Fruit fly (Drosophila melanogaster): ENCODE data around the gene Capa.

The Capa gene

dm6 chr3R:29914246-29914645 lies at the start of gene Capa:
Gene Capa, minus strand, starts transcription at chr3R:29914346.
- TF ChIP-seq CG7101 (tag; optimal IDR thresholded peaks at IDR 0.05): no peak
- TF ChIP-seq Clk (GFP tag; optimal IDR thresholded peaks at IDR 0.05): no peak
- TF ChIP-seq CG33017 (tag; optimal IDR thresholded peaks at IDR 0.05): no peak
- no peak for TF ChIP-seq cnc (optimal IDR thresholded peaks at IDR 0.05)
- no peak for TF ChIP-seq Crg-1 (GFP tag; optimal IDR thresholded peaks at IDR 0.05)
- no peak for TF ChIP-seq toe (GFP tag; optimal IDR thresholded peaks at IDR 0.05)
- TF ChIP-seq CG7045 (GFP tag; optimal IDR thresholded peaks at IDR 0.05): no peak
- TF ChIP-seq kay (GFP tag; ENCODE audit: borderline replicate concordance): no peak
- no peak for TF ChIP-seq CG5204 (GFP tag; optimal IDR thresholded peaks at IDR 0.05)
- TF ChIP-seq CG12768 (GFP tag; optimal IDR thresholded peaks at IDR 0.05): no peak
- TF ChIP-seq bab1 (GFP tag; optimal IDR thresholded peaks at IDR 0.05): no peak
- no peak for TF ChIP-seq Mnt (GFP tag; optimal IDR thresholded peaks at IDR 0.05)
- TF ChIP-seq CG14711 (tag; optimal IDR thresholded peaks at IDR 0.05): no peak
- TF ChIP-seq ovo (GFP tag; optimal IDR thresholded peaks at IDR 0.05): no peak
- TF ChIP-seq CG1620 (GFP tag; optimal IDR thresholded peaks at IDR 0.05): no peak
- TF ChIP-seq tj (GFP tag; optimal IDR thresholded peaks at IDR 0.05): no peak
- no peak for TF ChIP-seq pad (GFP tag; optimal IDR thresholded peaks at IDR 0.05)
- TF ChIP-seq CG11617 (GFP tag; optimal IDR thresholded peaks at IDR 0.05): no peak

dm6 chr3R:29963102-29963501 lies 49.0 kb upstream of the Capa start:
- TF ChIP-seq Hr96 (GFP tag; optimal IDR thresholded peaks at IDR 0.05) (no peak), CG14711 (tag; optimal IDR thresholded peaks at IDR 0.05) (no peak), CG33017 (tag; optimal IDR thresholded peaks at IDR 0.05) (no peak), cic (GFP tag; optimal IDR thresholded peaks at IDR 0.05) (no peak), cnc (optimal IDR thresholded peaks at IDR 0.05) (no peak), Crg-1 (GFP tag; optimal IDR thresholded peaks at IDR 0.05) (no peak), CG12768 (GFP tag; optimal IDR thresholded peaks at IDR 0.05) (no peak), kay (GFP tag; ENCODE audit: borderline replicate concordance) (no peak), CG7045 (GFP tag; optimal IDR thresholded peaks at IDR 0.05) (no peak), Clk (GFP tag; optimal IDR thresholded peaks at IDR 0.05) (no peak), CG1620 (GFP tag; optimal IDR thresholded peaks at IDR 0.05) (no peak), CG11617 (GFP tag; optimal IDR thresholded peaks at IDR 0.05) (no peak), CG5204 (GFP tag; optimal IDR thresholded peaks at IDR 0.05) (no peak), CG7101 (tag; optimal IDR thresholded peaks at IDR 0.05) (no peak), bab1 (GFP tag; optimal IDR thresholded peaks at IDR 0.05) (no peak), Mnt (GFP tag; optimal IDR thresholded peaks at IDR 0.05) (no peak), pad (GFP tag; optimal IDR thresholded peaks at IDR 0.05) (no peak)

dm6 chr3R:29959329-29959728 lies 45.2 kb upstream of the Capa start:
- TF ChIP-seq CG12768 (GFP tag; optimal IDR thresholded peaks at IDR 0.05): no peak
- TF ChIP-seq kay (GFP tag; ENCODE audit: borderline replicate concordance): no peak
- no peak for TF ChIP-seq Hr96 (GFP tag; optimal IDR thresholded peaks at IDR 0.05)
- TF ChIP-seq cnc (optimal IDR thresholded peaks at IDR 0.05): no peak
- no peak for TF ChIP-seq bab1 (GFP tag; optimal IDR thresholded peaks at IDR 0.05)
- TF ChIP-seq CG7045 (GFP tag; optimal IDR thresholded peaks at IDR 0.05): no peak
- no peak for TF ChIP-seq CG1620 (GFP tag; optimal IDR thresholded peaks at IDR 0.05)
- no peak for TF ChIP-seq CG33017 (tag; optimal IDR thresholded peaks at IDR 0.05)
- TF ChIP-seq CG14711 (tag; optimal IDR thresholded peaks at IDR 0.05): no peak

- peak; percentile 2 for TF ChIP-seq CG11617 (GFP tag; optimal IDR thresholded peaks at IDR 0.05)
- peak; percentile 74 for TF ChIP-seq bab1 (GFP tag; optimal IDR thresholded peaks at IDR 0.05)
- no peak for TF ChIP-seq CG12768 (GFP tag; optimal IDR thresholded peaks at IDR 0.05)
- no peak for TF ChIP-seq kay (GFP tag; ENCODE audit: borderline replicate concordance)
These were observed 21.6 kb upstream of the Capa start, which contains the start of the genes eIF2Balpha and Vps13B for dm6 chr3R:29935756-29936155. Gene eIF2Balpha, minus strand, starts transcription at chr3R:29935888. Gene Vps13B, plus strand, starts transcription at chr3R:29935978.

dm6 chr3R:29933007-29933464 lies 18.9 kb upstream of the Capa start, which contains the start of the genes Cog7, CG42557 and CG42558:
Gene Cog7, minus strand, starts transcription at chr3R:29933057.
Gene CG42557, plus strand, starts transcription at chr3R:29933287.
Gene CG42558, plus strand, starts transcription at chr3R:29933287.
- TF ChIP-seq CG7045 (GFP tag; optimal IDR thresholded peaks at IDR 0.05) (no peak), toe (GFP tag; optimal IDR thresholded peaks at IDR 0.05) (no peak), CG11617 (GFP tag; optimal IDR thresholded peaks at IDR 0.05) (peak; percentile 2), CG7101 (tag; optimal IDR thresholded peaks at IDR 0.05) (no peak), ovo (GFP tag; optimal IDR thresholded peaks at IDR 0.05) (no peak)

- TF ChIP-seq CG12768 (GFP tag; optimal IDR thresholded peaks at IDR 0.05) (no peak), CG1620 (GFP tag; optimal IDR thresholded peaks at IDR 0.05) (no peak), CG33017 (tag; optimal IDR thresholded peaks at IDR 0.05) (no peak), Hr96 (GFP tag; optimal IDR thresholded peaks at IDR 0.05) (no peak), CG7101 (tag; optimal IDR thresholded peaks at IDR 0.05) (no peak), pad (GFP tag; optimal IDR thresholded peaks at IDR 0.05) (no peak), Clk (GFP tag; optimal IDR thresholded peaks at IDR 0.05) (no peak), tj (GFP tag; optimal IDR thresholded peaks at IDR 0.05) (no peak), cic (GFP tag; optimal IDR thresholded peaks at IDR 0.05) (no peak), ovo (GFP tag; optimal IDR thresholded peaks at IDR 0.05) (no peak)
These were observed 16.1 kb upstream of the Capa start, which contains the start of gene alpha-Man-Ic for dm6 chr3R:29930286-29930685. Gene alpha-Man-Ic, minus strand, starts transcription at chr3R:29930386.

dm6 chr3R:29926955-29927354 lies 12.8 kb upstream of the Capa start, which contains the start of gene CG15522:
Gene CG15522, plus strand, starts transcription at chr3R:29927255.
- TF ChIP-seq CG11617 (GFP tag; optimal IDR thresholded peaks at IDR 0.05): no peak
- no peak for TF ChIP-seq CG33017 (tag; optimal IDR thresholded peaks at IDR 0.05)
- TF ChIP-seq pad (GFP tag; optimal IDR thresholded peaks at IDR 0.05): no peak
- no peak for TF ChIP-seq toe (GFP tag; optimal IDR thresholded peaks at IDR 0.05)
- no peak for TF ChIP-seq CG1620 (GFP tag; optimal IDR thresholded peaks at IDR 0.05)
- TF ChIP-seq ovo (GFP tag; optimal IDR thresholded peaks at IDR 0.05): no peak
- no peak for TF ChIP-seq kay (GFP tag; ENCODE audit: borderline replicate concordance)
- TF ChIP-seq cnc (optimal IDR thresholded peaks at IDR 0.05): no peak
- no peak for TF ChIP-seq Mnt (GFP tag; optimal IDR thresholded peaks at IDR 0.05)
- no peak for TF ChIP-seq Clk (GFP tag; optimal IDR thresholded peaks at IDR 0.05)
- no peak for TF ChIP-seq bab1 (GFP tag; optimal IDR thresholded peaks at IDR 0.05)
- no peak for TF ChIP-seq CG12768 (GFP tag; optimal IDR thresholded peaks at IDR 0.05)
- TF ChIP-seq CG7045 (GFP tag; optimal IDR thresholded peaks at IDR 0.05): no peak
- TF ChIP-seq cic (GFP tag; optimal IDR thresholded peaks at IDR 0.05): no peak
- no peak for TF ChIP-seq CG14711 (tag; optimal IDR thresholded peaks at IDR 0.05)
- no peak for TF ChIP-seq tj (GFP tag; optimal IDR thresholded peaks at IDR 0.05)
- TF ChIP-seq CG5204 (GFP tag; optimal IDR thresholded peaks at IDR 0.05): no peak
- no peak for TF ChIP-seq Crg-1 (GFP tag; optimal IDR thresholded peaks at IDR 0.05)
- TF ChIP-seq Hr96 (GFP tag; optimal IDR thresholded peaks at IDR 0.05): no peak

Data from whole organism, adult.